Worm (Caenorhabditis elegans) whole organism, mixed stage, embryonic: Measurements from ENCODE around the gene acy-4.

Experiments
- lin-13 ChIP-seq: fragments of 150-350 bp; optimal IDR thresholded peaks from 2 replicates; lab custom pipeline; 2014; ENCODE audit warnings: missing biosample characterization, missing genetic modification characterization
- nhr-12 ChIP-seq: fragments of 150-350 bp; optimal IDR thresholded peaks from 2 replicates; lab custom pipeline; 2014; ENCODE audit warnings: missing biosample characterization, missing genetic modification characterization
- nhr-237 ChIP-seq: fragments of 150-350 bp; optimal IDR thresholded peaks from 2 replicates; lab custom pipeline; 2014; ENCODE audit warnings: missing biosample characterization, missing genetic modification characterization
- nhr-28 ChIP-seq: fragments of 150-350 bp; optimal IDR thresholded peaks from 2 replicates; lab custom pipeline; 2014; ENCODE audit warnings: missing biosample characterization, missing genetic modification characterization
- nhr-76 ChIP-seq: sonication (generic microtip); optimal IDR thresholded peaks from 2 replicates; lab custom pipeline; 2017; ENCODE audit warnings: missing biosample characterization, missing genetic modification characterization
- pha-4 ChIP-seq: fragments of 150-350 bp; optimal IDR thresholded peaks from 2 replicates; lab custom pipeline; 2018; ENCODE audit warnings: missing biosample characterization, missing genetic modification reagents, missing genetic modification characterization
- unc-39 ChIP-seq: fragments of 150-350 bp; optimal IDR thresholded peaks from 2 replicates; lab custom pipeline; 2014; ENCODE audit warnings: missing biosample characterization, missing genetic modification characterization

ce11 chrV:5668968-5669367, 38.3 kb upstream of the acy-4 start:
- TF ChIP-seq nhr-237 (tag; lab: Kevin White, UChicago) (no peak), pha-4 (tag; lab: Kevin White, UChicago) (no peak), nhr-76 (tag; lab: Kevin White, UChicago) (no peak), nhr-28 (tag; lab: Kevin White, UChicago) (no peak), lin-13 (tag; lab: Kevin White, UChicago) (no peak), unc-39 (tag; lab: Kevin White, UChicago) (no peak), nhr-12 (tag; lab: Kevin White, UChicago) (no peak)
